Worm (Caenorhabditis elegans) whole organism, L2 larva: ENCODE data around the gene pqn-2.

Experiments used
- R02D3.7 ChIP-seq: fragments of 150-350 bp; optimal IDR thresholded peaks from 2 replicates; lab custom pipeline; 2014; ENCODE audit warnings: missing biosample characterization, missing genetic modification characterization
- aly-2 ChIP-seq: fragments of 150-350 bp; optimal IDR thresholded peaks from 2 replicates; lab custom pipeline; 2014; ENCODE audit warnings: missing biosample characterization, missing genetic modification characterization
- egl-27 ChIP-seq: sonication (generic microtip); optimal IDR thresholded peaks from 3 replicates; lab custom pipeline; 2017; ENCODE audit warnings: missing biosample characterization, missing genetic modification reagents, missing genetic modification characterization
- lin-13 ChIP-seq: fragments of 150-350 bp; optimal IDR thresholded peaks from 2 replicates; lab custom pipeline; 2014; ENCODE audit warnings: missing biosample characterization, missing genetic modification reagents, missing genetic modification characterization
- mab-5 ChIP-seq: fragments of 150-350 bp; optimal IDR thresholded peaks from 2 replicates; lab custom pipeline; 2014; ENCODE audit warnings: missing biosample characterization, missing genetic modification characterization
- nhr-129 ChIP-seq: fragments of 150-350 bp; optimal IDR thresholded peaks from 2 replicates; lab custom pipeline; 2014; ENCODE audit warnings: missing biosample characterization, missing genetic modification characterization
- nhr-6 ChIP-seq: fragments of 150-350 bp; optimal IDR thresholded peaks from 2 replicates; lab custom pipeline; 2014; ENCODE audit warnings: missing biosample characterization, missing genetic modification characterization
- skn-1 ChIP-seq: sonication (generic microtip); optimal IDR thresholded peaks from 2 replicates; lab custom pipeline; 2017; ENCODE audit warnings: missing biosample characterization, missing genetic modification characterization
- unc-39 ChIP-seq: fragments of 150-350 bp; optimal IDR thresholded peaks from 2 replicates; lab custom pipeline; 2014; ENCODE audit warnings: missing biosample characterization, missing genetic modification characterization
- unc-62 ChIP-seq: fragments of 150-350 bp; optimal IDR thresholded peaks from 2 replicates; lab custom pipeline; 2014; ENCODE audit warnings: missing biosample characterization, missing genetic modification reagents, missing genetic modification characterization

DNA sequence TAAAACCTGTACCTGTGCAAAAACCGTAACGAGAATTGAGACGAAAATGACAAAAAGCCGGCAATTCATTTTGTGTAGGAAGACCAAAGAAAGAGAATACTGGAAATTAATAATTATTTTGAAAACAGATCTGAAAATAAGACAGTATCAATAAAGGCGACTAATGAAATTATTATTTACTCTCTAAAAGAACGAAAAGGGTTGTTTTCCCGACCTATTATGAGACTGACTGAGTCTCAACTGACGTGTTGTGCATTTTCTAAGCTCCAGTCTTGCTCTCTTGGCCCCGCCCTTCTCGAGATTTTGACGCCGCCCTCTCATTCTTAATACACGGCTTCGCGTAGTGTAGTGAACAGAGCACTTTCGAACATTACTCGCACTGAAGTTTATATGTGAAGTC is 32.2 kb upstream of the pqn-2 start, which contains the start of gene K07C5.9:
- no peak for TF ChIP-seq skn-1 (tag; lab: Kevin White, UChicago)
- no peak for TF ChIP-seq nhr-6 (tag; lab: Kevin White, UChicago)
- no peak for TF ChIP-seq lin-13 (GFP tag; lab: Kevin White, UChicago)
- no peak for TF ChIP-seq R02D3.7 (tag; lab: Kevin White, UChicago)
- TF ChIP-seq nhr-129 (tag; lab: Kevin White, UChicago), result no peak
- no peak for TF ChIP-seq mab-5 (tag; lab: Kevin White, UChicago)
- no peak for TF ChIP-seq aly-2
- TF ChIP-seq unc-39 (tag; lab: Kevin White, UChicago), result no peak
- no peak for TF ChIP-seq unc-62
- TF ChIP-seq egl-27, result no peak
